Fruit fly (Drosophila melanogaster): ENCODE results near the gene p38a.

Gene p38a

dm6 chr3R:24188619-24189018 lies 36.5 kb upstream of the p38a start, which contains the start of gene CG5515 (continued):
- TF ChIP-seq Mad (GFP tag; optimal IDR thresholded peaks at IDR 0.05) (peak; percentile 81), jumu (GFP tag; optimal IDR thresholded peaks at IDR 0.05) (peak; percentile 43), B-H2 (GFP tag; optimal IDR thresholded peaks at IDR 0.05) (peak; percentile 75), CG15269 (tag; optimal IDR thresholded peaks at IDR 0.05) (peak; percentile 76), CG17186 (GFP tag; optimal IDR thresholded peaks at IDR 0.05) (no peak), CG17361 (GFP tag; IDR thresholded peaks at IDR 0.05) (peak; percentile 65), btn (GFP tag; optimal IDR thresholded peaks at IDR 0.05) (no peak), CG2678 (tag; optimal IDR thresholded peaks at IDR 0.05) (no peak), CG9437 (GFP tag; optimal IDR thresholded peaks at IDR 0.05) (peak; percentile 35), CG6791 (GFP tag; IDR thresholded peaks at IDR 0.05; ENCODE audit: partially characterized antibody) (peak; percentile 71; the same call in 2 of the 3 replicates), CG3838 (GFP tag; optimal IDR thresholded peaks at IDR 0.05) (no peak), chinmo (GFP tag; IDR thresholded peaks at IDR 0.05; ENCODE audit: partially characterized antibody) (0 out of 4 replicates have a peak, but pooled peaks have one; percentile 30), CG13775 (GFP tag; optimal IDR thresholded peaks at IDR 0.05) (peak; percentile 90), slbo (GFP tag; IDR thresholded peaks at IDR 0.05) (peak; percentile 86), hbn (GFP tag; IDR thresholded peaks at IDR 0.05; ENCODE audit: partially characterized antibody) (peak; percentile 55; the same call in 1 of the 2 replicates), CG18619 (GFP tag; optimal IDR thresholded peaks at IDR 0.05) (peak; percentile 65), Bdp1 (GFP tag; optimal IDR thresholded peaks at IDR 0.05) (peak; percentile 76), dati (GFP tag; IDR thresholded peaks at IDR 0.05) (no peak), emc (GFP tag; optimal IDR thresholded peaks at IDR 0.05) (peak; percentile 51), CG18262 (tag; optimal IDR thresholded peaks at IDR 0.05) (peak; percentile 64), ase (GFP tag; IDR thresholded peaks at IDR 0.05) (peak; percentile 83), Elba2 (GFP tag; optimal IDR thresholded peaks at IDR 0.05) (no peak), maf-S (GFP tag; optimal IDR thresholded peaks at IDR 0.05) (peak; percentile 65), CG12769 (tag; optimal IDR thresholded peaks at IDR 0.05) (peak; percentile 75), cg (GFP tag; optimal IDR thresholded peaks at IDR 0.05) (no peak), dmrt99B (tag; optimal IDR thresholded peaks at IDR 0.05) (no peak), Rx (GFP tag; IDR thresholded peaks at IDR 0.05) (peak; percentile 70), Hsf (GFP tag; optimal IDR thresholded peaks at IDR 0.05) (peak; percentile 90), Nf-YB (GFP tag; optimal IDR thresholded peaks at IDR 0.05) (no peak), CG10274 (GFP tag; optimal IDR thresholded peaks at IDR 0.05) (no peak), bigmax (GFP tag; optimal IDR thresholded peaks at IDR 0.05) (peak; percentile 67), onecut (GFP tag; IDR thresholded peaks at IDR 0.05) (peak; percentile 77), CG18011 (GFP tag; optimal IDR thresholded peaks at IDR 0.05) (peak; percentile 66), CG1792 (GFP tag; optimal IDR thresholded peaks at IDR 0.05) (peak; percentile 97), CG9727 (GFP tag; optimal IDR thresholded peaks at IDR 0.05) (peak; percentile 71), CG12219 (GFP tag; optimal IDR thresholded peaks at IDR 0.05) (peak; percentile 3), toy (GFP tag; IDR thresholded peaks at IDR 0.05) (no peak), CG17385 (GFP tag; optimal IDR thresholded peaks at IDR 0.05) (peak; percentile 45), CG4360 (GFP tag; IDR thresholded peaks at IDR 0.05) (no peak), Hmx (GFP tag; optimal IDR thresholded peaks at IDR 0.05) (peak; percentile 41), CG32772 (GFP tag; IDR thresholded peaks at IDR 0.05) (peak; percentile 74), dimm (GFP tag; IDR thresholded peaks at IDR 0.05) (peak; percentile 42; the same call in 1 of the 2 replicates), Lhr (GFP tag; optimal IDR thresholded peaks at IDR 0.05) (peak; percentile 30), Ravus (GFP tag; IDR thresholded peaks at IDR 0.05) (peak; percentile 4; the same call in 1 of the 2 replicates), ems (GFP tag; optimal IDR thresholded peaks at IDR 0.05) (peak; percentile 66), mirr (GFP tag; optimal IDR thresholded peaks at IDR 0.05) (peak; percentile 62), gsb-n (tag; optimal IDR thresholded peaks at IDR 0.05) (no peak), pho (GFP tag; optimal IDR thresholded peaks at IDR 0.05) (peak; percentile 89), Fer1 (GFP tag; optimal IDR thresholded peaks at IDR 0.05) (peak; percentile 54), sob (GFP tag; IDR thresholded peaks at IDR 0.05) (peak; percentile 92), sisA (GFP tag; IDR thresholded peaks at IDR 0.05) (peak; percentile 89)
